Worm (Caenorhabditis elegans): Measurements from ENCODE around the gene str-227.

The str-227 gene

DNA sequence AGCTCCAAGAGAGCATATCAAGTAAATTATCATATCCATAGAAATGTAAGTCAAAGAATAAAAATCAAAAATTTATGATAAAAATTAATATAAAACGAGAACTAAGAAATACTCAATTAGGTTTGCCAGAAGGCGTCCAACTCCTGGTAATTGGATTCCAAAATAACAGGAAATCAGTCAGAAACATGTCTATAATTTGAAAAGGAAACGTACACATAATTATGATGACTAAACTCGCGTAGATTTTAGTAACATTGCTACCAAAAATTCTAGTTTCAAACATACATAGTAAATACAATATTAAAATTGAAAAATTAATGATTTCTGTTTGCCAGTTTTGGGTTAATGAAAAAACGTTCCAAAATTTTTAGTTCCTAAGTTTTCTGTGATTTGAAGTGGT lies 33.3 kb upstream of the str-227 start, which contains the start of gene srbc-33:
Gene srbc-33, minus strand, starts transcription at position 101 of the 400 bp plus-strand sequence.
- no peak for TF ChIP-seq efl-1 (GFP tag; optimal IDR thresholded peaks at IDR 0.05)

ce11 chrV:3486857-3487256 lies 31.1 kb upstream of the str-227 start, which contains the start of gene srbc-32:
Gene srbc-32, minus strand, starts transcription at chrV:3486957.
- TF ChIP-seq bed-2 (GFP tag; IDR thresholded peaks at IDR 0.05) (no peak), snpc-4 (GFP tag; optimal IDR thresholded peaks at IDR 0.05) (no peak), snpc-4 (tag; optimal IDR thresholded peaks at IDR 0.05) (no peak), let-607 (tag; optimal IDR thresholded peaks at IDR 0.05) (no peak), zim-3 (tag; optimal IDR thresholded peaks at IDR 0.05) (no peak), egl-44 (GFP tag; IDR thresholded peaks at IDR 0.05) (no peak), Y53G8AR.9 (GFP tag; conservative IDR thresholded peaks at IDR 0.05) (no peak), B0019.2 (GFP tag; conservative IDR thresholded peaks at IDR 0.05) (no peak), snpc-1.1 (tag; optimal IDR thresholded peaks at IDR 0.05; ENCODE audit: insufficient read depth) (no peak), tbp1 (GFP tag; optimal IDR thresholded peaks at IDR 0.05) (no peak), hlh-12 (tag; optimal IDR thresholded peaks at IDR 0.05) (no peak), mes-4 (tag; optimal IDR thresholded peaks at IDR 0.05) (no peak)

- TF ChIP-seq madf-8 (GFP tag; conservative IDR thresholded peaks at IDR 0.05) (no peak), D2030.7 (GFP tag; IDR thresholded peaks at IDR 0.05) (no peak), ccch-3 (GFP tag; optimal IDR thresholded peaks at IDR 0.05) (no peak), bed-2 (GFP tag; IDR thresholded peaks at IDR 0.05) (no peak), gei-17 (GFP tag; optimal IDR thresholded peaks at IDR 0.05) (no peak), nhr-27 (tag; optimal IDR thresholded peaks at IDR 0.05) (no peak), lsy-27 (tag; optimal IDR thresholded peaks at IDR 0.05; ENCODE audit: borderline replicate concordance, insufficient read depth) (no peak), lin-26 (GFP tag; IDR thresholded peaks at IDR 0.05) (no peak), sea-2 (GFP tag; IDR thresholded peaks at IDR 0.05) (no peak), nfya-2 (GFP tag; IDR thresholded peaks at IDR 0.05) (no peak), dpff-1 (tag; optimal IDR thresholded peaks at IDR 0.05) (no peak), tbx-9 (tag; optimal IDR thresholded peaks at IDR 0.05; ENCODE audit: borderline replicate concordance) (no peak), K11D2.4 (GFP tag; IDR thresholded peaks at IDR 0.05) (no peak), B0261.1 (tag; optimal IDR thresholded peaks at IDR 0.05) (no peak), nhr-179 (tag; optimal IDR thresholded peaks at IDR 0.05) (no peak), ZK185.1 (tag; optimal IDR thresholded peaks at IDR 0.05; ENCODE audit: poor library complexity, severe bottlenecking) (no peak), F55B11.4 (tag; optimal IDR thresholded peaks at IDR 0.05; ENCODE audit: borderline replicate concordance, insufficient read depth) (no peak)
These were observed 27.6 kb upstream of the str-227 start, which contains the start of gene srbc-36 for ce11 chrV:3490435-3490834. Gene srbc-36, minus strand, starts transcription at chrV:3490535.

ce11 chrV:3496880-3497279 lies 21.1 kb upstream of the str-227 start, which contains the start of gene C07G3.15:
Gene C07G3.15, minus strand, starts transcription at chrV:3496980.
- TF ChIP-seq D2030.7 (GFP tag; IDR thresholded peaks at IDR 0.05): no peak
- no peak for TF ChIP-seq nfya-2 (GFP tag; IDR thresholded peaks at IDR 0.05)
- TF ChIP-seq ceh-100 (GFP tag; IDR thresholded peaks at IDR 0.05): no peak
- no peak for TF ChIP-seq mes-4 (tag; optimal IDR thresholded peaks at IDR 0.05)
- TF ChIP-seq attf-6 (GFP tag; IDR thresholded peaks at IDR 0.05): no peak
- no peak for TF ChIP-seq attf-5 (GFP tag; optimal IDR thresholded peaks at IDR 0.05)
- TF ChIP-seq ztf-6 (GFP tag; IDR thresholded peaks at IDR 0.05): no peak
- TF ChIP-seq egrh-3 (GFP tag; IDR thresholded peaks at IDR 0.05): no peak
- no peak for TF ChIP-seq Y56A3A.18 (GFP tag; IDR thresholded peaks at IDR 0.05)
- no peak for TF ChIP-seq ccch-3 (GFP tag; optimal IDR thresholded peaks at IDR 0.05)
